Worm (Caenorhabditis elegans): Measurements from ENCODE around the gene octr-1.

- no peak for TF ChIP-seq hlh-8 (tag; optimal IDR thresholded peaks at IDR 0.05)
- TF ChIP-seq fkh-6 (tag; optimal IDR thresholded peaks at IDR 0.05), result no peak
- no peak for TF ChIP-seq ama-1 (optimal IDR thresholded peaks at IDR 0.05)
- TF ChIP-seq pros-1 (tag; optimal IDR thresholded peaks at IDR 0.05), result no peak
- TF ChIP-seq pqm-1 (tag; optimal IDR thresholded peaks at IDR 0.05), result no peak
- no peak for TF ChIP-seq che-1 (tag; optimal IDR thresholded peaks at IDR 0.05)
- no peak for TF ChIP-seq ceh-30 (tag; optimal IDR thresholded peaks at IDR 0.05)
- no peak for TF ChIP-seq ceh-9 (tag; optimal IDR thresholded peaks at IDR 0.05)
- TF ChIP-seq sox-2 (GFP tag; IDR thresholded peaks at IDR 0.05), result no peak
Observed at ce11 chrX:5592517-5593183, 18.4 kb downstream of the octr-1 start, which contains the start of gene unc-97.
